Worm (Caenorhabditis elegans): ENCODE data around the gene nhr-18.
A peak's percentile ranks its signal among the peaks of the same experiment; 100 is the strongest.

nhr-18 gene

DNA sequence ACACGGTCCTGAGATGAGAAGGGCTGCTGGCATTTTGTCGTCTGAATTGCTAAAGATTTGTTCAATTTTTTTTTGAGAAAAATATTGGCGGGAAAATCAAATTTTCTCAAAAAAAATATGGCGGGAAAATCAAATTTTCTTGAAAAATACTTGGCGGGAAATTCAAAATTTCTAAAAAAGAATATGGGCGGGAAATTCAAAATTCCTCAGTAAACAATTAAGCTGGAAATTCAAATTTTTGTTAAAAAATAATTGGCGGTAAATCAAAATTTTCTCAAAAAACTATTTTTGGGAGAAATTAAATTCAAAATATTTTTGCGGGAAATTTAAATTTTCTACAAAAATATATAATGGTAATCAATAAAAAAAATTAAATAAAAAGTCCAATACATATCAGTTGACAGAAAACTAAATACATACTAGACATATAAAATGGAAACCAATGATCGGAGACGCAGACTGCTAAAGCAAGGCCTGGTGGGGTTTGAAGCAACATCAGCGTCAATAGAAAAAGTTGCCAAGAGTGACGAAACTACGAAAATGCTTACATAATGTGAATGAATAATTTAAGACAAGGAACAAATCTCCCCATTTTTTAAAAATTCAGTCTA, 12.5 kb upstream of the nhr-18 start, which contains the start of gene nhr-184:
Gene nhr-184, minus strand, starts transcription at position 51 of the 611 bp plus-strand sequence.
- peak; percentile 46 for TF ChIP-seq dve-1 (tag; optimal IDR thresholded peaks at IDR 0.05; ENCODE audit: insufficient read depth)
- no peak for TF ChIP-seq lin-15B (tag; optimal IDR thresholded peaks at IDR 0.05)
- TF ChIP-seq nhr-6 (tag; optimal IDR thresholded peaks at IDR 0.05), result peak; percentile 4
- TF ChIP-seq ZK337.2 (GFP tag; IDR thresholded peaks at IDR 0.05), result no peak
- TF ChIP-seq daf-16 (GFP tag; optimal IDR thresholded peaks at IDR 0.05), result no peak
- peak; percentile 81 for TF ChIP-seq daf-16 (tag; optimal IDR thresholded peaks at IDR 0.05)
- TF ChIP-seq pha-4 (GFP tag; IDR thresholded peaks at IDR 0.05), result no peak
- peak; percentile 45 for TF ChIP-seq pha-4 (tag; optimal IDR thresholded peaks at IDR 0.05)
- peak; percentile 44 for TF ChIP-seq hlh-30 (tag; optimal IDR thresholded peaks at IDR 0.05; ENCODE audit: insufficient read depth)
- TF ChIP-seq mes-2 (tag; optimal IDR thresholded peaks at IDR 0.05; ENCODE audit: poor library complexity, severe bottlenecking), result peak; percentile 40
- no peak for TF ChIP-seq ceh-44 (GFP tag; IDR thresholded peaks at IDR 0.05)
- TF ChIP-seq nhr-28 (tag; optimal IDR thresholded peaks at IDR 0.05), result peak; percentile 65

DNA sequence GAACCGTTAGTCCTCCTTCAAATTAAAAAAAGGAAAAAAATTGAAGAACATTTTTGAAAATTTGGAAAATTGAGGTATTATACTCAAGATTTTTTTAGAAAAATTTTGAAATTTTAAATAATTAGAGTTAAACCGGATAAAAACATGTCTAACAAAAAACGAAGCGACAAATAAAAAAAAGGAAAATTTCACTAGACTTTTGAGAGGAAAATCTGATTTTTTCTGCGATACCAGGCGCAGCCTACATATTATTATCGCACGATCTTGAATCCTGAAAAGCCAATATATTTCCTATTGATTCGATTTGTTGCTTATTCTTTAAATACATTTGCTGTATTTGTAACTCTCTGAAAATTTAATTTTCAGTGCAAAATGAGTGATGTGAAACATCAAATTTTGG, 11.7 kb upstream of the nhr-18 start, which contains the start of gene nstp-8:
Gene nstp-8, plus strand, starts transcription at position 301 of the 400 bp plus-strand sequence.
- TF ChIP-seq aha-1 (tag) (no peak), nhr-25 (tag; optimal IDR thresholded peaks at IDR 0.05; ENCODE audit: borderline replicate concordance, insufficient read depth) (no peak), spr-1 (tag; optimal IDR thresholded peaks at IDR 0.05) (no peak), ceh-82 (tag; optimal IDR thresholded peaks at IDR 0.05) (no peak), unc-130 (GFP tag; optimal IDR thresholded peaks at IDR 0.05) (no peak), lin-15B (tag; optimal IDR thresholded peaks at IDR 0.05) (no peak), sdz-12 (GFP tag; optimal IDR thresholded peaks at IDR 0.05) (no peak), set-16 (GFP tag; IDR thresholded peaks at IDR 0.05) (no peak), jun-1 (tag; optimal IDR thresholded peaks at IDR 0.05) (no peak), daf-16 (GFP tag; optimal IDR thresholded peaks at IDR 0.05) (no peak), daf-16 (tag; optimal IDR thresholded peaks at IDR 0.05) (no peak), unc-62 (GFP tag; optimal IDR thresholded peaks at IDR 0.05 in 1 of 2) (no peak), unc-62 (tag; optimal IDR thresholded peaks at IDR 0.05) (no peak), cey-2 (tag; optimal IDR thresholded peaks at IDR 0.05; ENCODE audit: borderline replicate concordance, insufficient read depth) (no peak), mes-2 (tag; optimal IDR thresholded peaks at IDR 0.05; ENCODE audit: poor library complexity, severe bottlenecking) (no peak), hmg-1.1 (GFP tag; IDR thresholded peaks at IDR 0.05) (no peak), nhr-41 (GFP tag; IDR thresholded peaks at IDR 0.05) (no peak), ama-1 (optimal IDR thresholded peaks at IDR 0.05) (no peak), dmd-6 (GFP tag; IDR thresholded peaks at IDR 0.05) (no peak)

DNA sequence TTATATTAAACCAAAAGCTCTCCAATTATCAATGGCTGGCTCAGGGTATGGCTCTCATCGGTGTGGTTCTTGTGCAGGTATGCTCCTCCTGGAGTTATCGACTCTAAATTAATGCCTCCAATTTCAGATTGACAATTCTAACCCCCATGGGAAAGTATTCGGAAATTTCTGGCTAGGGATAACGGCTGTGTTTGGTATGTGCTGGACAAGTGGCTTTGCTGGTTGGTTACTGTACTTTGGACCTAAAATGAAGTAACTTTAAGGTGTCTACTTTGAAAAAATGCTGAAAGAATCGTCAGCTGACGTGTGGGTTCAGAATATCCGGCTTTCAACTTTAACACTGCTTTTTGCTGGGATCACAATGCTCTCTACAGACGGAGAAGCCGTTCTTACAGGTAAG, 10.1 kb upstream of the nhr-18 start:
- TF ChIP-seq D1046.2 (GFP tag; IDR thresholded peaks at IDR 0.05) (0 out of 2 replicates have a peak, but pooled peaks have one; percentile 23), aha-1 (tag) (peak; percentile 91), F26F4.8 (GFP tag; conservative IDR thresholded peaks at IDR 0.05) (no peak), spr-3 (GFP tag; optimal IDR thresholded peaks at IDR 0.05) (no peak), daf-8 (GFP tag; IDR thresholded peaks at IDR 0.05) (no peak)

DNA sequence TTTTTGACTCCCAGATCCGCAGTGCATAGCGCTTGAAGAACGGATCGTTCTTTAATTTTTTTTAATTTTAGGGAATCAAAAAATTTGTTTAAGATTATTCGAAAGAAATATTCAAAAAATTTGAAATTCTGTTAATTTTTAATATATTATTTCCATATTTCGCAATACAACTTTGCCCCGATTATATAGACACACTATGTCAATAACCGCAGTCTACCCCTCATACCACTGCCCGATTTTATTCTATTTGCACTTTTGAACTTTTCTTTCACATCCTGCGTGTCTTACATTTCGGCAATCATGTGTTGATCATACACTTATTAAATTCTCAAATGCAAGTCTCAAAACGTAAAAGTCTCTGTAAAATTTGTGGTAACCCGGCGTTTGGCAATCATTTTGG, 8.2 kb upstream of the nhr-18 start, which contains the start of gene nhr-56:
Gene nhr-56, plus strand, starts transcription at position 202 of the 400 bp plus-strand sequence.
- TF ChIP-seq mxl-3 (GFP tag; optimal IDR thresholded peaks at IDR 0.05) (peak; percentile 49), nhr-102 (tag; optimal IDR thresholded peaks at IDR 0.05) (peak; percentile 21), nhr-77 (tag; optimal IDR thresholded peaks at IDR 0.05) (peak; percentile 71), pqm-1 (tag; optimal IDR thresholded peaks at IDR 0.05) (peak; percentile 55), nhr-6 (tag; optimal IDR thresholded peaks at IDR 0.05) (peak; percentile 20), mdl-1 (tag; optimal IDR thresholded peaks at IDR 0.05) (peak in 1 of 2 experiments; percentile 49), lsy-2 (tag; optimal IDR thresholded peaks at IDR 0.05) (peak in 1 of 2 experiments; percentile 58), mes-2 (tag; optimal IDR thresholded peaks at IDR 0.05; ENCODE audit: poor library complexity, severe bottlenecking) (peak; percentile 60), dmd-8 (GFP tag; IDR thresholded peaks at IDR 0.05) (no peak), duxl-1 (tag; optimal IDR thresholded peaks at IDR 0.05; ENCODE audit: poor library complexity) (peak; percentile 38), hlh-30 (tag; optimal IDR thresholded peaks at IDR 0.05; ENCODE audit: insufficient read depth) (peak; percentile 86), nhr-28 (tag; optimal IDR thresholded peaks at IDR 0.05) (peak; percentile 81), daf-16 (GFP tag; optimal IDR thresholded peaks at IDR 0.05) (no peak), daf-16 (tag; optimal IDR thresholded peaks at IDR 0.05) (peak; percentile 84), dve-1 (tag; optimal IDR thresholded peaks at IDR 0.05; ENCODE audit: insufficient read depth) (peak; percentile 67), sdz-12 (GFP tag; optimal IDR thresholded peaks at IDR 0.05) (no peak), pha-4 (GFP tag; IDR thresholded peaks at IDR 0.05) (0 out of 2 replicates have a peak, but pooled peaks have one; percentile 16), pha-4 (tag; optimal IDR thresholded peaks at IDR 0.05) (peak; percentile 75), dmd-6 (GFP tag; IDR thresholded peaks at IDR 0.05) (peak; percentile 74), unc-130 (GFP tag; optimal IDR thresholded peaks at IDR 0.05) (no peak), hlh-11 (tag; optimal IDR thresholded peaks at IDR 0.05) (peak; percentile 81), daf-8 (GFP tag; IDR thresholded peaks at IDR 0.05) (no peak), madf-9 (GFP tag; conservative IDR thresholded peaks at IDR 0.05) (no peak), mep-1 (tag; optimal IDR thresholded peaks at IDR 0.05) (peak; percentile 54)
